Worm (Caenorhabditis elegans): Measurements from ENCODE around the gene T25D10.1.

The T25D10.1 gene

ce11 chrII:6360822-6361221, 42.4 kb upstream of the T25D10.1 start, which contains the start of gene K10B2.4:
Gene K10B2.4, minus strand, starts transcription at chrII:6360959.
- TF ChIP-seq dox-1 (GFP tag; IDR thresholded peaks at IDR 0.05) (peak; percentile 64), F55B11.4 (tag; optimal IDR thresholded peaks at IDR 0.05; ENCODE audit: borderline replicate concordance, insufficient read depth) (no peak), unc-62 (GFP tag; optimal IDR thresholded peaks at IDR 0.05) (no peak), let-526 (GFP tag; IDR thresholded peaks at IDR 0.05) (peak; percentile 22; the same call in 1 of the 2 replicates), F10E7.11 (tag; optimal IDR thresholded peaks at IDR 0.05) (no peak), mes-4 (tag; optimal IDR thresholded peaks at IDR 0.05) (no peak), attf-5 (GFP tag; optimal IDR thresholded peaks at IDR 0.05) (peak; percentile 72), D2030.7 (GFP tag; IDR thresholded peaks at IDR 0.05) (peak; percentile 41; the same call in 1 of the 2 replicates), ZK185.1 (tag; optimal IDR thresholded peaks at IDR 0.05; ENCODE audit: poor library complexity, severe bottlenecking) (peak; percentile 58), F33H1.4 (GFP tag; IDR thresholded peaks at IDR 0.05) (no peak), attf-3 (GFP tag; conservative IDR thresholded peaks at IDR 0.05) (no peak), Y79H2A.3 (GFP tag; conservative IDR thresholded peaks at IDR 0.05) (no peak), him-1 (tag; optimal IDR thresholded peaks at IDR 0.05) (no peak), cebp-2 (GFP tag; IDR thresholded peaks at IDR 0.05) (no peak), B0035.1 (tag; optimal IDR thresholded peaks at IDR 0.05) (peak; percentile 56), rpc-1 (optimal IDR thresholded peaks at IDR 0.05) (no peak), rpc-1 (tag; optimal IDR thresholded peaks at IDR 0.05) (no peak), dpff-1 (tag; optimal IDR thresholded peaks at IDR 0.05) (no peak), lin-26 (GFP tag; IDR thresholded peaks at IDR 0.05) (no peak), hmg-1.2 (GFP tag; IDR thresholded peaks at IDR 0.05) (0 out of 2 replicates have a peak, but pooled peaks have one; percentile 27), fkh-3 (tag; optimal IDR thresholded peaks at IDR 0.05) (no peak), gei-17 (GFP tag; optimal IDR thresholded peaks at IDR 0.05) (no peak), chd-7 (tag; optimal IDR thresholded peaks at IDR 0.05) (no peak), T07F8.4 (tag; optimal IDR thresholded peaks at IDR 0.05) (no peak), snpc-1.3 (tag; optimal IDR thresholded peaks at IDR 0.05; ENCODE audit: insufficient read depth) (no peak), repo-1 (tag; optimal IDR thresholded peaks at IDR 0.05) (no peak), B0261.1 (tag; optimal IDR thresholded peaks at IDR 0.05) (no peak), akir-1 (GFP tag; optimal IDR thresholded peaks at IDR 0.05) (peak; percentile 12), nfya-2 (GFP tag; IDR thresholded peaks at IDR 0.05) (no peak), Y56A3A.18 (GFP tag; IDR thresholded peaks at IDR 0.05) (no peak), egl-44 (GFP tag; IDR thresholded peaks at IDR 0.05) (no peak), lin-35 (GFP tag; optimal IDR thresholded peaks at IDR 0.05) (peak in 1 of 3 experiments; percentile 47), B0336.3 (GFP tag; IDR thresholded peaks at IDR 0.05) (peak; percentile 36; the same call in 1 of the 2 replicates), lin-40 (tag; optimal IDR thresholded peaks at IDR 0.05) (peak; percentile 47), hsf-1 (GFP tag; IDR thresholded peaks at IDR 0.05) (0 out of 2 replicates have a peak, but pooled peaks have one; percentile 35), zim-3 (tag; optimal IDR thresholded peaks at IDR 0.05) (no peak), madf-10 (tag; optimal IDR thresholded peaks at IDR 0.05) (no peak), nhr-120 (GFP tag; IDR thresholded peaks at IDR 0.05) (no peak), ceh-91 (GFP tag; IDR thresholded peaks at IDR 0.05) (no peak), unc-130 (GFP tag; optimal IDR thresholded peaks at IDR 0.05) (no peak), egrh-3 (GFP tag; IDR thresholded peaks at IDR 0.05) (no peak), ceh-79 (tag; optimal IDR thresholded peaks at IDR 0.05) (no peak), sdz-38 (tag; optimal IDR thresholded peaks at IDR 0.05) (no peak), hmg-20 (GFP tag; IDR thresholded peaks at IDR 0.05) (no peak), F37B4.10 (GFP tag; IDR thresholded peaks at IDR 0.05) (no peak), egl-18 (GFP tag; IDR thresholded peaks at IDR 0.05) (no peak), Y95B8A.8 (GFP tag; IDR thresholded peaks at IDR 0.05) (no peak), F22D6.2 (tag; optimal IDR thresholded peaks at IDR 0.05) (no peak), K11D2.4 (GFP tag; IDR thresholded peaks at IDR 0.05) (no peak), ama-1 (optimal IDR thresholded peaks at IDR 0.05) (no peak), ama-1 (GFP tag; optimal IDR thresholded peaks at IDR 0.05) (peak in 1 of 2 experiments; percentile 38)
